Worm (Caenorhabditis elegans): Measurements from ENCODE around the gene npr-16.

npr-16 gene

DNA sequence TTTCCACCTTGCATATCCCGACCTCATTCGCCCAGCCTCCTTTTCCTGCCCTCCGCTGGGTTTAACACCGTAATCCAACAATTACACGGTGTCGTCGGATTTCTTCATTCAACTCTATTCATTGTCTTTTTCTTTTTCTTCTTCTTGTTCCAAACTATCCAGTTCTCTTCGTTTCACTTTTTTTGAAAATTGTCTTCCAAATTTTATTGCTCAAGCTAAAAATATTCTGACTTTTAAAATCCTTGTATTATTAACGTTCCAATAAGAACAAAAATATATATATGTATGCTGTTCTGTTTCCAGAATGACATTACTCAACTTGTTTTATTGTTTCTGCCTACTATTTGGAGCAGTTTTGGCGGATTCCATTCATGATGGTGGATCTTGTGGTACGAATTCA lies 38.6 kb upstream of the npr-16 start, which contains the start of gene wrt-6:
wrt-6 (plus strand) TSS at position 301 of the 400 bp plus-strand sequence.
- TF ChIP-seq madf-3 (GFP tag; IDR thresholded peaks at IDR 0.05) = no peak
- TF ChIP-seq ets-4 (GFP tag; optimal IDR thresholded peaks at IDR 0.05) = no peak
- TF ChIP-seq xnd-1 (tag; optimal IDR thresholded peaks at IDR 0.05) = no peak
- no peak for TF ChIP-seq repo-1 (tag; optimal IDR thresholded peaks at IDR 0.05)
- no peak for TF ChIP-seq lag-1 (GFP tag; IDR thresholded peaks at IDR 0.05)
- TF ChIP-seq lin-26 (GFP tag; IDR thresholded peaks at IDR 0.05) = no peak
- no peak for TF ChIP-seq egl-44 (GFP tag; IDR thresholded peaks at IDR 0.05)
- TF ChIP-seq Y53F4B.3 (GFP tag; IDR thresholded peaks at IDR 0.05) = no peak

DNA sequence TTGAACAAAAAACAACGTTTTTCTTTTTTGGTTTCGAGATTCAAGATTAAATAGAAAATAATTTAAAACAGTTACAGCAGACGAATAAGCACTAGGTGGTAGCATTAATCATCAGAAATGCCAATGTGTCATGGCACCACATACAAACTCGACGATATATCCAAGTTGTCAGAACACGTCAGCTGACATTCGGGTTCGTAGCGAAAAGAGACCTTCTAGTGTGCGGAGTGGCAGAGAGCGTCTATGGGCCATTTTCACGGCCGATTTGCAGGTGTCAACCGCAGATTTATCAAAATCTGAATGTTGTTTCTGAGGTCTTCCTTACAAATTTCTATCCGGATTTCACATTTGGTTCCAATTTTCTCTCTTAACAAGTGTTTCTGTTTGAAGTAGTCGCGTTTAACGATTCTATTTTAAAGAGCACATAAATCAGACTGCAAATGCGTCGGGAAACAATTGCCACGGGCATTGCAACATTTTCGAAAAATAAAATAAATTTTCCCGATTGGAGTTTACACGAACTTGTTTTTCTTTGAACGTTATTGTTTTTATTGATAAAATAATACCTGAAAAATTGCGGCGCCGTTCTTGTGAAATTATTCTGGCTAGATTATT lies 30.4 kb upstream of the npr-16 start:
- TF ChIP-seq mcd-1 (GFP tag; IDR thresholded peaks at IDR 0.05) = no peak

DNA sequence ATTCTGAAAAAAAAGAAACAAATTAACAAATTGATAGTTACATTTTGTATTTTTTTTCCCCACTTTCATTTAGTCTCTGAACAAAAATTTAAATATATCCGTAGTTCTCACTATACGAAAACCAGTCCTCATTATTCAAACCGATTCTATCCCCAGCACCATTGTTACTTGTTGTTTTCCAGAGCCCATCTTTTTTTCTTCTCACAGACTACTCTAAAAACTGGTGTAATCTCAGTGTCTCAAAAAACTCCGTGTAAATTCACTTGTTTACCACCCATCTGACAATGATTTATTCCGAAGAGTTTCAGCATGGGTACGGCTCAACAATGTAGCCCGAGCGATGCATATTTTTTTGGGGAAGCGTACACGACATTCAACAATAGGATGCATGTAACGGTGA lies 29.6 kb upstream of the npr-16 start, which contains the start of gene C12D12.3:
C12D12.3 (plus strand) TSS at position 301 of the 400 bp plus-strand sequence.
- TF ChIP-seq fkh-3 (tag; optimal IDR thresholded peaks at IDR 0.05) (no peak), attf-6 (GFP tag; IDR thresholded peaks at IDR 0.05) (no peak), hsf-1 (GFP tag; IDR thresholded peaks at IDR 0.05) (no peak), lag-1 (GFP tag; IDR thresholded peaks at IDR 0.05) (no peak), bed-1 (GFP tag; IDR thresholded peaks at IDR 0.05) (no peak), ztf-28 (GFP tag; IDR thresholded peaks at IDR 0.05) (no peak), aptf-2 (GFP tag; conservative IDR thresholded peaks at IDR 0.05) (no peak), sdz-38 (tag; optimal IDR thresholded peaks at IDR 0.05) (no peak), ama-1 (optimal IDR thresholded peaks at IDR 0.05) (no peak), ama-1 (GFP tag; optimal IDR thresholded peaks at IDR 0.05) (no peak), ztf-18 (tag; optimal IDR thresholded peaks at IDR 0.05) (no peak), let-526 (GFP tag; IDR thresholded peaks at IDR 0.05) (no peak)

ce11 chrX:3492431-3492830 lies 26.2 kb upstream of the npr-16 start:
- no peak for TF ChIP-seq him-1 (tag; optimal IDR thresholded peaks at IDR 0.05)
- no peak for TF ChIP-seq nhr-90 (tag; optimal IDR thresholded peaks at IDR 0.05)
- TF ChIP-seq madf-3 (GFP tag; IDR thresholded peaks at IDR 0.05) = no peak

- no peak for TF ChIP-seq attf-5 (GFP tag; optimal IDR thresholded peaks at IDR 0.05)
- no peak for TF ChIP-seq B0035.1 (tag; optimal IDR thresholded peaks at IDR 0.05)
- TF ChIP-seq ztf-25 (GFP tag; IDR thresholded peaks at IDR 0.05) = no peak
- no peak for TF ChIP-seq hlh-12 (tag; optimal IDR thresholded peaks at IDR 0.05)
- no peak for TF ChIP-seq egl-18 (GFP tag; IDR thresholded peaks at IDR 0.05)
- TF ChIP-seq madf-8 (GFP tag; conservative IDR thresholded peaks at IDR 0.05) = no peak
- no peak for TF ChIP-seq Y95B8A.8 (GFP tag; IDR thresholded peaks at IDR 0.05)
- no peak for TF ChIP-seq nfya-2 (GFP tag; IDR thresholded peaks at IDR 0.05)
- TF ChIP-seq attf-3 (GFP tag; conservative IDR thresholded peaks at IDR 0.05) = no peak
- TF ChIP-seq aptf-3 (GFP tag; IDR thresholded peaks at IDR 0.05) = no peak
Observed at ce11 chrX:3494634-3495033, 24.0 kb upstream of the npr-16 start.

- TF ChIP-seq attf-5 (GFP tag; optimal IDR thresholded peaks at IDR 0.05) (no peak), ama-1 (optimal IDR thresholded peaks at IDR 0.05) (no peak), ama-1 (GFP tag; optimal IDR thresholded peaks at IDR 0.05) (no peak), him-1 (tag; optimal IDR thresholded peaks at IDR 0.05) (no peak), nfya-2 (GFP tag; IDR thresholded peaks at IDR 0.05) (no peak), cebp-2 (GFP tag; IDR thresholded peaks at IDR 0.05) (no peak)
Observed at ce11 chrX:3495776-3496175, 22.8 kb upstream of the npr-16 start, which contains the start of gene glt-1. Gene glt-1, plus strand, starts transcription at chrX:3496026.

Data from whole organism, young adult.